Worm (Caenorhabditis elegans): ENCODE measurements around the gene B0001.5.

Gene B0001.5

DNA sequence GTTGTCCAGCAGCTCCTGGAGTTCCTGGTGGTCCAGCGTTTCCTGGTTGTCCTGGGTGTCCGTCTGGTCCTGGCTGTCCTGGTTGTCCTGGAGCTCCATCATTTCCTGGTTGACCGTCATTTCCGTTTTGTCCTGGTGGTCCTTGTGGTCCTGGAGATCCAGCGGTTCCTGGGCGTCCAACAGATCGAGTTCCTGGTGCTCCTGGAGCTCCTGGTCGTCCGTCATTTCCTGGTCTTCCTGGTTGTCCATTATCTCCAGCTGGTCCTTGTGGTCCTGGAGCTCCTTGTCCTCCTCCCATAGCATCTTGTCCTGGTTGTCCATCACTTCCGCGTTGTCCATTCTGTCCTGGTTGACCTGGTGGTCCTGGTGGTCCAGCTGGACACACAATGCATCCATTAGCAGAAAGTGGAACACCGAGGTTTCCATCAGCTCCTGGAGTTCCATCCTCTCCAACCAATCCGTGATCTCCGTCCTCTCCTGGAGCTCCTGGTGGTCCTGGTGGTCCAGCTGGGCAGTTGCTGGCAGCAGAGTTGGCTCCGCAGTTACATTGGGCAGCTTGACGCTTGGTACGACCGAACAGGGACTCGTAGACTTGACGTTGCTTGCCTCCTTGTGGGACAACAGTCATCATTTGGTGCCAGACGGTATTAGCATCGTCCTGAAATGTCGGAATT lies 34.0 kb downstream of the B0001.5 start:
- TF ChIP-seq ztf-16 (tag; optimal IDR thresholded peaks at IDR 0.05) (no peak), elt-4 (tag; optimal IDR thresholded peaks at IDR 0.05) (peak; percentile 38), ref-2 (tag; optimal IDR thresholded peaks at IDR 0.05) (no peak)

DNA sequence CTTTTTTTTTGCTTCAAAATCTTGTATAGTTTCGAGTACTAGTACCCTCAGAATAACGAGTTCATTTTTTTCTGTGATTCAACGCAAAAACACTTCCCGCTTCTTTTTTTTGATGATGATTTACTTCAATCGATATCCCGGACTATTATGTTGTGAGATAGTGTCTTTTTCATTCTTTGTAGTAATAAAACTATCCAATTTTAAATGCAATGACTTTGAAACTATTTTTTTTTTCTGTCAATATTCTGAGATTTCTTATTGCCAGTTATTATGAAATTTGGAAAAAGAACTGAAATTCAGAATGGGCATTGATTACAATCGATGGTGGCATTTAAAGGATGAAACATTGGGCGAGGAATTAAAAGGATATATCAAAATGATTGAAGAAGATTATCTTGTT lies 37.6 kb downstream of the B0001.5 start, which contains the start of gene M18.3:
TSS of gene M18.3 (plus strand) at position 301 of the 400 bp plus-strand sequence.
- TF ChIP-seq elt-2 (tag; optimal IDR thresholded peaks at IDR 0.05) (no peak), ceh-9 (tag; optimal IDR thresholded peaks at IDR 0.05) (no peak), unc-42 (tag; optimal IDR thresholded peaks at IDR 0.05) (no peak), hlh-15 (tag; optimal IDR thresholded peaks at IDR 0.05) (no peak), C38D4.7 (GFP tag; optimal IDR thresholded peaks at IDR 0.05) (no peak), hlh-8 (tag; optimal IDR thresholded peaks at IDR 0.05) (no peak), sox-4 (tag; optimal IDR thresholded peaks at IDR 0.05) (no peak), ceh-48 (tag; optimal IDR thresholded peaks at IDR 0.05) (no peak), nhr-11 (tag; optimal IDR thresholded peaks at IDR 0.05) (no peak), dmd-4 (tag; optimal IDR thresholded peaks at IDR 0.05; ENCODE audit: borderline replicate concordance) (no peak), ceh-18 (tag; optimal IDR thresholded peaks at IDR 0.05) (no peak), fkh-6 (tag; optimal IDR thresholded peaks at IDR 0.05) (no peak), npax-4 (tag; optimal IDR thresholded peaks at IDR 0.05) (no peak), pat-9 (tag; optimal IDR thresholded peaks at IDR 0.05) (no peak), ceh-6 (GFP tag; optimal IDR thresholded peaks at IDR 0.05) (no peak), mec-3 (tag; optimal IDR thresholded peaks at IDR 0.05; ENCODE audit: borderline replicate concordance) (no peak), tbx-7 (tag; optimal IDR thresholded peaks at IDR 0.05) (no peak)

DNA sequence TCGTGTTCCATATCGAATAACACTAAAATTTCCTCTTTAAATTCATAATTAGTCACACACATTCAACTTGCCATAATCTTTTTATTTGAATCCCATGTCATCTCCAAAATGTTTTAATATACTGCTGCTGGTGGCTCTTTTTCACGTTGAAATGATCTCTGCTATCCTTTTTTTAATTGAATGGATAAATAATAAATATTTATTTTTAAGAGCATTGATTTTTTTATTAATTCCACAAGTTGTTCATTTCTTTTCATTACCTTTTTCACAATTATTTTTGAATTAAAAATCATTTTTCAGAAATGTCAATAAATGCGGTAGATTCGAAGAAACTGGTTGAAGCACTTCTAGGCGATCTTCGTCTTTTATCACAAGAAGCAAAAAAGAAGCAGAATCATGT lies 46.7 kb downstream of the B0001.5 start, which contains the start of gene mon-2:
TSS of gene mon-2 (plus strand) at position 301 of the 400 bp plus-strand sequence.
- no peak for TF ChIP-seq ceh-31 (tag; optimal IDR thresholded peaks at IDR 0.05)
- no peak for TF ChIP-seq npax-4 (tag; optimal IDR thresholded peaks at IDR 0.05)
- no peak for TF ChIP-seq ceh-9 (tag; optimal IDR thresholded peaks at IDR 0.05)
- TF ChIP-seq ceh-2 (tag; optimal IDR thresholded peaks at IDR 0.05) = no peak
- TF ChIP-seq nfya-1 (tag; optimal IDR thresholded peaks at IDR 0.05) = no peak
- no peak for TF ChIP-seq sox-2 (GFP tag; IDR thresholded peaks at IDR 0.05)
- TF ChIP-seq ref-2 (tag; optimal IDR thresholded peaks at IDR 0.05) = no peak
- no peak for TF ChIP-seq mec-3 (tag; optimal IDR thresholded peaks at IDR 0.05; ENCODE audit: borderline replicate concordance)
- no peak for TF ChIP-seq lim-6 (tag; optimal IDR thresholded peaks at IDR 0.05)
- TF ChIP-seq eyg-1 (tag; optimal IDR thresholded peaks at IDR 0.05) = no peak
- TF ChIP-seq rnt-1 (tag; optimal IDR thresholded peaks at IDR 0.05) = no peak
- no peak for TF ChIP-seq K09A11.1 (tag; optimal IDR thresholded peaks at IDR 0.05; ENCODE audit: insufficient read depth)
- no peak for TF ChIP-seq hlh-8 (tag; optimal IDR thresholded peaks at IDR 0.05)
- TF ChIP-seq ttx-3 (tag; optimal IDR thresholded peaks at IDR 0.05) = no peak
- TF ChIP-seq hlh-6 (tag; optimal IDR thresholded peaks at IDR 0.05) = no peak

DNA sequence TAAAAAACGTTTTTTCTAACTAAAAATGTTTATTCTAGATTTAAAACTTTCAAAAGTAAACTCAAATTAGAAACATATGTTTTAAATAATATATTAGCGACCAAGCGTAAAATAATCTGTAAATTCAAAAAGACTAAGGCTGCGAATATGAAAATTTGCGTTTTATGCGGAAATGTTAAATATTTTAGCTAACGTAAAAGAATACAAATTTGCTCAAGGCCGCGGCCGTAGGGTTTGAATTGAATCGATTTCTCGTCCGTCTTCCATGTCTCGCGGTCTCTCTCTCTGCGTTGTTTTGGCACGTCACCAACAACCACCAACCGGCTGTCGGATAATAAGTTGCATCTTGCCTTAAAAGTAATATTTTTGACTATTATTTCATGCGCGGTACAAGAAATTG lies 49.3 kb downstream of the B0001.5 start, which contains the start of gene F11A10.5:
TSS of gene F11A10.5 (plus strand) at position 301 of the 400 bp plus-strand sequence.
- TF ChIP-seq zip-5 (tag; optimal IDR thresholded peaks at IDR 0.05) (peak; percentile 16), ceh-48 (tag; optimal IDR thresholded peaks at IDR 0.05) (peak; percentile 47), ceh-31 (tag; optimal IDR thresholded peaks at IDR 0.05) (peak; percentile 10), tbx-2 (tag; optimal IDR thresholded peaks at IDR 0.05) (no peak)

DNA sequence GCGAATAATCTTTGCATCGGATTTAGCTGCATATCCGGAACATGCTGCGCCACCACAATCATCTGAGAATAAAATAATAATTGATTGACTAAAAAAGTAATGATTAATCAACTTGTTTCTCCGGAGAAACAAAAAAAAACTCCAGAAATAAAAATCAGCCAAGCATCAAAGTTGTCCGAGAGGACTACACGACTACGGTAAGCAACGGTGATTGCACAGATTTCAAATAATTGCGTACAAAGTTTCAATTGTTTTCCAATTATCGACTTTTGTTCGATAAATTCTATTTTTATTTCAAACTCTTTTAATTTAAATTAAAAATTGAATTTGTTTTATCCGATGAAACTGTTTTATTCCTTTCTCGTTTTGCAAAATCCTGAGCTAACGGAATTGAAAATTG lies 49.7 kb downstream of the B0001.5 start, which contains the start of gene cpsf-4:
TSS of gene cpsf-4 (minus strand) at position 62 of the 400 bp plus-strand sequence.
- TF ChIP-seq C08G9.2 (tag; optimal IDR thresholded peaks at IDR 0.05) (no peak), ceh-45 (GFP tag; IDR thresholded peaks at IDR 0.05) (no peak), tbx-7 (tag; optimal IDR thresholded peaks at IDR 0.05) (no peak)
